Worm (Caenorhabditis elegans): Measurements from ENCODE around the gene tra-1.

tra-1 gene

ce11 chrIII:11240776-11241175 is 45.8 kb upstream of the tra-1 start:
- no peak for TF ChIP-seq mls-2 (tag; optimal IDR thresholded peaks at IDR 0.05)
- no peak for TF ChIP-seq nhr-237 (tag; optimal IDR thresholded peaks at IDR 0.05)
- no peak for TF ChIP-seq pha-4 (tag; optimal IDR thresholded peaks at IDR 0.05)
- TF ChIP-seq nhr-28 (tag; optimal IDR thresholded peaks at IDR 0.05): no peak
- TF ChIP-seq nhr-12 (tag; optimal IDR thresholded peaks at IDR 0.05): no peak
- no peak for TF ChIP-seq mab-5 (tag; optimal IDR thresholded peaks at IDR 0.05)
- no peak for TF ChIP-seq tbx-8 (GFP tag; optimal IDR thresholded peaks at IDR 0.05)
- no peak for TF ChIP-seq elt-1 (tag; optimal IDR thresholded peaks at IDR 0.05; ENCODE audit: borderline replicate concordance, insufficient read depth)
- no peak for TF ChIP-seq lin-32 (GFP tag; optimal IDR thresholded peaks at IDR 0.05)
- TF ChIP-seq elt-3 (tag; optimal IDR thresholded peaks at IDR 0.05): no peak
- TF ChIP-seq ztf-11 (tag; optimal IDR thresholded peaks at IDR 0.05): no peak
- no peak for TF ChIP-seq nhr-2 (tag; optimal IDR thresholded peaks at IDR 0.05)
- no peak for TF ChIP-seq bed-3 (GFP tag; optimal IDR thresholded peaks at IDR 0.05)
- no peak for TF ChIP-seq ceh-39 (tag; optimal IDR thresholded peaks at IDR 0.05)
- TF ChIP-seq M03D4.4 (tag; optimal IDR thresholded peaks at IDR 0.05): no peak
- TF ChIP-seq blmp-1 (tag; optimal IDR thresholded peaks at IDR 0.05): no peak
- no peak for TF ChIP-seq snpc-4 (tag; optimal IDR thresholded peaks at IDR 0.05)
- no peak for TF ChIP-seq ceh-83 (GFP tag; optimal IDR thresholded peaks at IDR 0.05)
- no peak for TF ChIP-seq hlh-1 (tag; optimal IDR thresholded peaks at IDR 0.05)

ce11 chrIII:11238790-11239189 is 43.8 kb upstream of the tra-1 start:
- no peak for TF ChIP-seq zip-8 (tag; optimal IDR thresholded peaks at IDR 0.05)
- no peak for TF ChIP-seq nhr-76 (tag; optimal IDR thresholded peaks at IDR 0.05)
- no peak for TF ChIP-seq sem-2 (GFP tag; optimal IDR thresholded peaks at IDR 0.05)
- TF ChIP-seq mep-1 (tag; optimal IDR thresholded peaks at IDR 0.05): no peak
- TF ChIP-seq unc-62 (GFP tag; optimal IDR thresholded peaks at IDR 0.05): no peak
- TF ChIP-seq lin-32 (GFP tag; optimal IDR thresholded peaks at IDR 0.05): no peak
- no peak for TF ChIP-seq blmp-1 (tag; optimal IDR thresholded peaks at IDR 0.05)
- TF ChIP-seq ztf-11 (tag; optimal IDR thresholded peaks at IDR 0.05): no peak
- no peak for TF ChIP-seq mls-2 (tag; optimal IDR thresholded peaks at IDR 0.05)
- TF ChIP-seq nhr-237 (tag; optimal IDR thresholded peaks at IDR 0.05): no peak
- TF ChIP-seq ceh-39 (tag; optimal IDR thresholded peaks at IDR 0.05): no peak
- TF ChIP-seq tbx-8 (GFP tag; optimal IDR thresholded peaks at IDR 0.05): no peak
- TF ChIP-seq lin-13 (tag; optimal IDR thresholded peaks at IDR 0.05): no peak
- TF ChIP-seq flh-1 (GFP tag; optimal IDR thresholded peaks at IDR 0.05): no peak
- TF ChIP-seq drap-1 (GFP tag; optimal IDR thresholded peaks at IDR 0.05): no peak
- TF ChIP-seq bed-3 (GFP tag; optimal IDR thresholded peaks at IDR 0.05): no peak
- TF ChIP-seq unc-120 (tag; optimal IDR thresholded peaks at IDR 0.05; ENCODE audit: poor library complexity, severe bottlenecking): no peak
- no peak for TF ChIP-seq cnd-1 (tag; optimal IDR thresholded peaks at IDR 0.05)
- no peak for TF ChIP-seq snpc-4 (tag; optimal IDR thresholded peaks at IDR 0.05)
- TF ChIP-seq sptf-1 (tag; optimal IDR thresholded peaks at IDR 0.05): no peak

- TF ChIP-seq bed-3 (GFP tag; optimal IDR thresholded peaks at IDR 0.05) (no peak), sptf-1 (tag; optimal IDR thresholded peaks at IDR 0.05) (no peak), zip-8 (tag; optimal IDR thresholded peaks at IDR 0.05) (no peak), flh-1 (GFP tag; optimal IDR thresholded peaks at IDR 0.05) (no peak), nhr-12 (tag; optimal IDR thresholded peaks at IDR 0.05) (no peak), unc-120 (tag; optimal IDR thresholded peaks at IDR 0.05; ENCODE audit: poor library complexity, severe bottlenecking) (no peak), M03D4.4 (tag; optimal IDR thresholded peaks at IDR 0.05) (no peak), unc-39 (tag; optimal IDR thresholded peaks at IDR 0.05) (no peak), mls-2 (tag; optimal IDR thresholded peaks at IDR 0.05) (no peak), nhr-237 (tag; optimal IDR thresholded peaks at IDR 0.05) (no peak), elt-3 (tag; optimal IDR thresholded peaks at IDR 0.05) (no peak), lin-13 (tag; optimal IDR thresholded peaks at IDR 0.05) (no peak), ceh-39 (tag; optimal IDR thresholded peaks at IDR 0.05) (no peak), ces-1 (GFP tag; optimal IDR thresholded peaks at IDR 0.05) (no peak)
These were observed 43.3 kb upstream of the tra-1 start for ce11 chrIII:11238309-11238708.

ce11 chrIII:11237741-11238140 is 42.7 kb upstream of the tra-1 start:
- no peak for TF ChIP-seq ces-1 (GFP tag; optimal IDR thresholded peaks at IDR 0.05)
- TF ChIP-seq hlh-1 (tag; optimal IDR thresholded peaks at IDR 0.05): no peak
- TF ChIP-seq elt-1 (tag; optimal IDR thresholded peaks at IDR 0.05; ENCODE audit: borderline replicate concordance, insufficient read depth): no peak
- TF ChIP-seq lin-32 (GFP tag; optimal IDR thresholded peaks at IDR 0.05): no peak

- TF ChIP-seq pha-4 (tag; optimal IDR thresholded peaks at IDR 0.05) (peak; percentile 44), snpc-4 (tag; optimal IDR thresholded peaks at IDR 0.05) (no peak), mab-5 (tag; optimal IDR thresholded peaks at IDR 0.05) (peak; percentile 15), mep-1 (tag; optimal IDR thresholded peaks at IDR 0.05) (peak; percentile 51), ztf-11 (tag; optimal IDR thresholded peaks at IDR 0.05) (no peak), elt-1 (tag; optimal IDR thresholded peaks at IDR 0.05; ENCODE audit: borderline replicate concordance, insufficient read depth) (no peak), sem-2 (GFP tag; optimal IDR thresholded peaks at IDR 0.05) (no peak), nhr-237 (tag; optimal IDR thresholded peaks at IDR 0.05) (no peak), zip-8 (tag; optimal IDR thresholded peaks at IDR 0.05) (no peak), ceh-43 (GFP tag; optimal IDR thresholded peaks at IDR 0.05) (no peak), ceh-39 (tag; optimal IDR thresholded peaks at IDR 0.05) (no peak), ham-2 (GFP tag; optimal IDR thresholded peaks at IDR 0.05) (no peak), unc-39 (tag; optimal IDR thresholded peaks at IDR 0.05) (no peak), ceh-83 (GFP tag; optimal IDR thresholded peaks at IDR 0.05) (peak; percentile 77), ces-1 (GFP tag; optimal IDR thresholded peaks at IDR 0.05) (peak; percentile 8), unc-62 (GFP tag; optimal IDR thresholded peaks at IDR 0.05) (no peak), nhr-12 (tag; optimal IDR thresholded peaks at IDR 0.05) (no peak), lin-32 (GFP tag; optimal IDR thresholded peaks at IDR 0.05) (no peak), sptf-1 (tag; optimal IDR thresholded peaks at IDR 0.05) (peak; percentile 69), nhr-28 (tag; optimal IDR thresholded peaks at IDR 0.05) (no peak), nhr-2 (tag; optimal IDR thresholded peaks at IDR 0.05) (no peak), tbx-8 (GFP tag; optimal IDR thresholded peaks at IDR 0.05) (no peak), blmp-1 (tag; optimal IDR thresholded peaks at IDR 0.05) (no peak), M03D4.4 (tag; optimal IDR thresholded peaks at IDR 0.05) (peak; percentile 78), unc-120 (tag; optimal IDR thresholded peaks at IDR 0.05; ENCODE audit: poor library complexity, severe bottlenecking) (peak; percentile 48), mls-2 (tag; optimal IDR thresholded peaks at IDR 0.05) (peak; percentile 57), lin-13 (tag; optimal IDR thresholded peaks at IDR 0.05) (no peak), hlh-1 (tag; optimal IDR thresholded peaks at IDR 0.05) (peak; percentile 25), elt-3 (tag; optimal IDR thresholded peaks at IDR 0.05) (no peak), lsy-2 (tag; optimal IDR thresholded peaks at IDR 0.05) (peak; percentile 62), bed-3 (GFP tag; optimal IDR thresholded peaks at IDR 0.05) (peak; percentile 11)
These were observed 41.8 kb upstream of the tra-1 start, which contains the start of the genes Y47D3A.14 and aakb-2 for ce11 chrIII:11236788-11237187. TSS of gene Y47D3A.14 (minus strand) at chrIII:11236868. TSS of gene aakb-2 (plus strand) at chrIII:11237143.
